Worm (Caenorhabditis elegans): Measurements from ENCODE around the gene hmp-1.

Gene hmp-1

DNA sequence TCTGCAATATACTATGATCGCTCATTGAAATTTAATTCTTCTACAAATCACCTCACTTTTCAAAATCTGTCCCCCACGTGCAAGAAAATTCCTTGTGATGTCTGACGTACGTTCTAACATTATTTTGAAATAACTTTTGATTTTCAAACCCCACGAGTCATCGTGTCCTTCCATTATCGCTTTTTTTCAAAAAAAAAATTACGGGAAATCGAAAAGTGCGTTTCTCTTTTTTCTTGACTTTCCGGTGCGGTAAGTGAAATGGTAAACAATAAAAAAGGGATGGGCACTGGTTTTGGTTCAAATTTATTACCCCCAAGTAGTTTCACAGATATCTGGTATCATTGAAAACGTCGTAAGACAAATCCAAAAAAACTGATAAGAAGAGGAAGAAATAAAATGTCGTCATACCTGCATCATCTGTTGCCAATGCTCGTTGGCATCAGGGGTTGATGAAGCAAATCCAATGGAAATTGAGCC lies 42.1 kb upstream of the hmp-1 start:
- TF ChIP-seq nhr-47 (tag; optimal IDR thresholded peaks at IDR 0.05) (peak; percentile 49), blmp-1 (tag; optimal IDR thresholded peaks at IDR 0.05) (peak; percentile 85), grh-1 (GFP tag; IDR thresholded peaks at IDR 0.05) (0 out of 2 replicates have a peak, but pooled peaks have one; percentile 24), nhr-71 (tag; optimal IDR thresholded peaks at IDR 0.05) (peak; percentile 85), nhr-19 (GFP tag; conservative IDR thresholded peaks at IDR 0.05) (peak; percentile 62), alr-1 (tag; optimal IDR thresholded peaks at IDR 0.05; ENCODE audit: borderline replicate concordance) (no peak), ceh-8 (GFP tag; optimal IDR thresholded peaks at IDR 0.05) (peak; percentile 44), vab-15 (tag; optimal IDR thresholded peaks at IDR 0.05) (no peak), lin-14 (GFP tag; optimal IDR thresholded peaks at IDR 0.05) (peak; percentile 66), efl-1 (optimal IDR thresholded peaks at IDR 0.05) (no peak), efl-1 (GFP tag; optimal IDR thresholded peaks at IDR 0.05 in 1 of 2) (peak in 1 of 2 experiments; percentile 79), lin-15B (tag; optimal IDR thresholded peaks at IDR 0.05) (no peak), nhr-85 (tag) (peak; percentile 95), lsy-2 (tag; optimal IDR thresholded peaks at IDR 0.05) (peak in 1 of 2 experiments; percentile 2), elt-3 (tag; optimal IDR thresholded peaks at IDR 0.05) (peak in 4 of 6 experiments; percentile 24 to 33 (median 26)), lin-35 (GFP tag; optimal IDR thresholded peaks at IDR 0.05) (peak in 1 of 2 experiments; percentile 50), mab-9 (GFP tag; IDR thresholded peaks at IDR 0.05) (no peak), nhr-20 (tag; optimal IDR thresholded peaks at IDR 0.05) (peak; percentile 86), snu-23 (GFP tag; optimal IDR thresholded peaks at IDR 0.05) (peak; percentile 40), nhr-90 (tag; optimal IDR thresholded peaks at IDR 0.05; ENCODE audit: poor library complexity) (peak; percentile 32), tbx-2 (tag; optimal IDR thresholded peaks at IDR 0.05) (peak; percentile 29)

DNA sequence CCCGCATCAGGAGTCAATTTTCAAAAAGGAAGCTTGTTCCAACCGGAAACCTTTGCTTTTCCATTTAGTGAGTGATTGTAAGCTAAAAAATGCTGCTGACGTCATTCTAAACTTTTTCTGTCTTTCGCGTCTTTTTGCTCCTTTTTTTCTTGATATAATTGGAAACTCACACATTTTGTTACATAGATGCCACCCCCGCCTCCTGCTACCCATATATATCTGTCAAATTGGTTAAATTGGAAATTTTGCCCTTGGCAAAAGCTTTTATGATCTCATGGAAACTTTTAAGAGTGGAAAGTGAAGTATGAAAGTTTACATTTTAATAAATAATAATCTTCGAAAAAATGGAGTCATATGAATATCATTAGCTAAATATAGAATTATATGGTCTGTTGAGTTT lies 35.7 kb upstream of the hmp-1 start:
- TF ChIP-seq irx-1 (tag; optimal IDR thresholded peaks at IDR 0.05) (peak; percentile 9), unc-86 (tag; optimal IDR thresholded peaks at IDR 0.05) (peak; percentile 2), efl-1 (optimal IDR thresholded peaks at IDR 0.05) (no peak), efl-1 (GFP tag; optimal IDR thresholded peaks at IDR 0.05 in 1 of 2) (peak in 1 of 2 experiments; percentile 80), lin-14 (GFP tag; optimal IDR thresholded peaks at IDR 0.05) (peak; percentile 67), unc-98 (GFP tag; IDR thresholded peaks at IDR 0.05) (no peak), nhr-237 (tag; optimal IDR thresholded peaks at IDR 0.05) (no peak), unc-130 (tag; optimal IDR thresholded peaks at IDR 0.05) (no peak), fkh-10 (GFP tag; optimal IDR thresholded peaks at IDR 0.05) (no peak)

DNA sequence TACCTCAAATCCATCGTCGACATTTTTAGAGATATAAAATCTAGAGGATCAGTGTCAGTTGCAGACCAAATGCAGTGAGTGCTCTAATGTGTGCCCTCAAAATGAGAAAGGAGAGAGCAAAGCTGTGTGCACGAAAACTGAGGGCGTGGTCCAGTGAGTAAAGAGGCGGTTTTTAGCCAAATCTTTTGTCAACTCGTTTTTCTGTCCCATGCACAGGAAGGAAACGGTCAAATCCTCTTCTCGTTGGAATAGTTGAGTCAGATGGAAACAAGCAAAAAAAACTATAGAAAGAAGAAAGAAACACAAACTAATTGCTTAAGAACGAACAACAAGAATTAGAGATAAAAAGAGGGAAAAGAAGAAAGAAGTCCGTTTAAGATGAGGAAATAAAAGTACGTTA lies 33.8 kb upstream of the hmp-1 start, which contains the start of gene D2023.3:
TSS of gene D2023.3 (minus strand) at position 101 of the 400 bp plus-strand sequence.
- TF ChIP-seq egl-13 (tag; optimal IDR thresholded peaks at IDR 0.05) (no peak), ceh-82 (tag; optimal IDR thresholded peaks at IDR 0.05) (no peak), unc-86 (tag; optimal IDR thresholded peaks at IDR 0.05) (peak; percentile 22), pax-3 (tag; optimal IDR thresholded peaks at IDR 0.05) (no peak), lin-14 (GFP tag; optimal IDR thresholded peaks at IDR 0.05) (peak; percentile 41), ets-5 (GFP tag; IDR thresholded peaks at IDR 0.05) (no peak), snpc-4 (tag; optimal IDR thresholded peaks at IDR 0.05) (no peak), fos-1 (tag; optimal IDR thresholded peaks at IDR 0.05) (no peak), lin-35 (GFP tag; optimal IDR thresholded peaks at IDR 0.05) (no peak)

DNA sequence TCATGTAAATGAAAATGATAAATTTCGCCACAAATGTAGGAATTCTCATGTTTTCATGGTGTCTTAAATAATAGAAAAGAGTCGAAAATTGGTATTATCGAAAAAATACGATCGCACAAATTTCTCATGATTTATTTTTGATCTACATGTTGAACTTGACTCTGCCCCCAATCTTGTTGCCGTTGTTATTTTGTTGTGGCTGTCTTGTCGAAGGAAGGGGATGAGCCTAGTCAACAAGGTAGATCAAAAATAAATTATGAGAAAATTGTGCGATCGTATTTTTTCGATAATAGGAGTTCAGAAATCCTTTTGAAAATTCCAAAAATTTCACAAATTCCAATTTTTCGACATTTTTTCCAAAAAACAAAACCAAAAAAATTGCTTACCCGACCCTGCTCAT lies 30.1 kb upstream of the hmp-1 start:
- TF ChIP-seq nhr-77 (tag; optimal IDR thresholded peaks at IDR 0.05), result no peak
- TF ChIP-seq ets-5 (GFP tag; IDR thresholded peaks at IDR 0.05), result no peak
- TF ChIP-seq dpl-1 (GFP tag; optimal IDR thresholded peaks at IDR 0.05), result no peak
- TF ChIP-seq egl-13 (tag; optimal IDR thresholded peaks at IDR 0.05), result no peak
- no peak for TF ChIP-seq sox-4 (tag; optimal IDR thresholded peaks at IDR 0.05)
- no peak for TF ChIP-seq aly-2 (tag; optimal IDR thresholded peaks at IDR 0.05)
- no peak for TF ChIP-seq swsn-7 (tag; optimal IDR thresholded peaks at IDR 0.05)
- no peak for TF ChIP-seq nhr-20 (tag; optimal IDR thresholded peaks at IDR 0.05)
- TF ChIP-seq nhr-11 (tag; optimal IDR thresholded peaks at IDR 0.05), result no peak
- TF ChIP-seq elt-2 (tag; optimal IDR thresholded peaks at IDR 0.05), result no peak
- TF ChIP-seq grh-1 (GFP tag; IDR thresholded peaks at IDR 0.05), result no peak
- no peak for TF ChIP-seq sptf-1 (tag; optimal IDR thresholded peaks at IDR 0.05)
- no peak for TF ChIP-seq zag-1 (tag; optimal IDR thresholded peaks at IDR 0.05)
- TF ChIP-seq lir-3 (tag; optimal IDR thresholded peaks at IDR 0.05; ENCODE audit: poor library complexity), result no peak
- no peak for TF ChIP-seq snu-23 (GFP tag; optimal IDR thresholded peaks at IDR 0.05)
- no peak for TF ChIP-seq xbp-1 (tag; optimal IDR thresholded peaks at IDR 0.05)
- TF ChIP-seq unc-98 (GFP tag; IDR thresholded peaks at IDR 0.05), result no peak
- TF ChIP-seq jun-1 (tag; optimal IDR thresholded peaks at IDR 0.05), result no peak
- no peak for TF ChIP-seq fos-1 (tag; optimal IDR thresholded peaks at IDR 0.05)

Measured in whole organism, L1 larva.